Fruit fly (Drosophila melanogaster) whole organism: Measurements from ENCODE around the gene CG7029.

Experiments used
- CG8478 ChIP-seq: fragments of >200 bp; optimal IDR thresholded peaks from 2 replicates; lab custom pipeline; 2018; ENCODE audit warnings: inconsistent platforms
- Dll ChIP-seq: fragments of >200 bp; optimal IDR thresholded peaks from 2 replicates; lab custom pipeline; 2017
- EcR ChIP-seq, 2 experiments: fragments of >200 bp; optimal IDR thresholded peaks; 2 replicates each; lab custom pipeline; 2017; ENCODE audit warnings: missing biosample characterization in 2 of 2, missing genetic modification characterization in 2 of 2, missing genetic modification reagents in 2 of 2
- pan ChIP-seq: fragments of >200 bp; optimal IDR thresholded peaks from 2 replicates; lab custom pipeline; 2017
- psq ChIP-seq: fragments of >200 bp; optimal IDR thresholded peaks from 2 replicates; lab custom pipeline; 2017
- usp ChIP-seq: fragments of >200 bp; optimal IDR thresholded peaks from 2 replicates; lab custom pipeline; 2017; ENCODE audit warnings: missing biosample characterization, missing genetic modification characterization, mixed read lengths

DNA sequence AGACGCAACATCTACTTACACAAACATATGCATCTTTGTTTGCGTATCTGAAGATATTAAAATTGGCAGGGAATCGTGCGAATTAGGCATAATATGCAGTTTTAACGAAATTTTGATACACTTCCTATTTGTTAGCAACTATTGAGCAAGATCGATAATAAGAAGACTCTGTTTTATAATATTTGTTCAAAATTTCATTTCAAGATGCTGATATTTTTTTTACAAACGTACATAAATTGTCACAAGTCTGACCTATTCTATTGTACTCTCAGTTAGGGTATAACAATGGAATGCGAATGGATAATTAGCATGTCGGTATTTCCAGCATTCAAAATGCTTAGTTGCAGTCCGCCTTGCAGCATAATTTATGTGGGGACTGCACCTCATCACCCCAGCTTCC is 22.8 kb upstream of the CG7029 start:
- TF ChIP-seq psq (lab: Kevin White, UChicago) = no peak
- TF ChIP-seq pan (lab: Kevin White, UChicago) = no peak
- TF ChIP-seq EcR (GFP tag; optimal IDR thresholded peaks at IDR 0.05; lab: Kevin White, UChicago) = no peak
- TF ChIP-seq usp (GFP tag; lab: Kevin White, UChicago) = no peak
- no peak for TF ChIP-seq CG8478 (lab: Kevin White, UChicago)
- no peak for TF ChIP-seq Dll (lab: Kevin White, UChicago)
